Fruit fly (Drosophila melanogaster) whole organism, embryonic: ENCODE data around the gene tmod.

ENCODE experiments used
- Aef1 ChIP-seq: fragments of 200-800 bp; sonication (Bioruptor generic); IDR thresholded peaks from 3 replicates; pipeline ENCODE4 v1.3.6; 2022; ENCODE audit warnings: missing biosample characterization, missing genetic modification characterization

Gene tmod

DNA sequence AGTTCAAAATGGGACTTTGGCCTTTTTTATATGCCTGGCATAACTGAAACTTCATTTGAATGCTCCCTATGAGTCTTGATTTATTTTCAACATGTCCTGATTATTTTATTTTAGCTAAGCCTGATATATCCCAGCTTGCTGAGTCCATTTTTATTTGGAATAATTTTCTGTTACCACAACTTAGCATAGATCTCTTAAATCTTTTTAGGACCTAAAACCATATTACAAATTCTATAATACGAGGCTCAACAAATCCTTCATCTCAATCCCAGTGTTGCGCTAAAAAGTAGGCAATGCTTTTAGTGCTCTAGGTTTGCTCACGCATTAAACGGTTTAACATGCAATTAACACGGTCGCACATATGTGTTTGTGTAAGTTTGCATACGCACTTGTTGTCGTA, 89.4 kb downstream of the tmod start, which contains the start of gene CG44954 (continued):
- TF ChIP-seq Aef1: no peak
